Worm (Caenorhabditis elegans): ENCODE results near the gene srw-108.

Gene srw-108

DNA sequence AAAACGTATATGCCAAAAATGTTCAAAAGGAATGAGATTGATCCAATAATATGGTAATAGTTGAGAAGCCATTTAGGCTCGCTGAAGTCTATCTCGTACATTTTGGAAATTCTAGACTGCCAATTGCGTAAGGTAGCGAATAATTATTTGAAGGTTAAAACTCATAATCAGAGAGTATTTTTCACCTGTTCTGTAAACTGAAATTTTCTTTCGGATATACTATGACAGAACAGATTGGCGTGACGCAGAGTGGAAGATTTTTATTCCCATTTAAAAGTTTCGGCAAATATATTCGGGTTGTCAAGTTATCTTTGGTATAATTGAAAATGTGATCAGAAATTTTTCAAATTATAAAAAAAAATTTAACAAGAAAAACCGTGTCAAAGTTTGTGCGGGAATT lies 40.4 kb downstream of the srw-108 start, which contains the start of gene sri-72:
Gene sri-72 (minus strand): TSS at position 101 of the 400 bp plus-strand sequence.
- no peak for TF ChIP-seq unc-62 (GFP tag; optimal IDR thresholded peaks at IDR 0.05)

DNA sequence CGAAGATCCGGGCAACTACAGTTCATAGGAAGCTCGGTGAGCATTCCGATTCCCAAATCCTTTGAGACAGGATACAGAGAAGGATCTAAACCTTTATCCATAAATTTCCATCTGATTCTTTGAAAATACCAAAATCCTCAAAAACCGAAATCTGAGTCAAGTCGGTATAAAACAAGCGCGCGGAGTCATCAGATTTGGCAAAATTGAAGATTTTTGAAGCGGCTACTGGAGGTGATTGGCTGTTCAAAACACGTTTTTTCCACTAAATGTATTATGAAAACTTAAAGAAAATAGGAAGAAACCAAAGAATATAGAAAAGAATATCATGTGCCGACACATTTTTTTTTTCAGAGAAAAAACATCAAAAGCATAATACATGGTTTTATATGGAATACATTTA lies 46.9 kb downstream of the srw-108 start, which contains the start of gene C14C6.13:
Gene C14C6.13 (minus strand): TSS at position 101 of the 400 bp plus-strand sequence.
- TF ChIP-seq unc-62 (GFP tag; optimal IDR thresholded peaks at IDR 0.05): no peak

DNA sequence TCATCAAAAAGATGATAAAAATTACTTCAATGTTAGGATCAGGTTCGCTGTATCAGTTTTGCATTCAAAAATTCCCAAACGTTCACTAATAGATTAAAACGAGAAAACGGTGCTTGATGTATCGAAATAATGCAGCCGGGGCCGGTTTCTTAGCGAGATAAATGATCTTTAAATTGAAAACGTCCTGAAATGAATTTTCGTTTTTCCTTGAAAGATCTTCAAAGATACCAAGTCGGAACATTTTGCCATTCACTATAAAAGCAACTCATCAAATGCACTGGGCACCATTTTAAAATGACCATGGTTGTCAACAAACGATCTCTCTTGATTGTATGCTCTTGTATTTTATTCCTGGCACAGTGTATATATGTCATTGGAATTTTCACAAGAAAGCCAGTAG lies 48.4 kb downstream of the srw-108 start, which contains the start of gene K06H6.5:
Gene K06H6.5 (plus strand): TSS at position 301 of the 400 bp plus-strand sequence.
- no peak for TF ChIP-seq unc-62 (GFP tag; optimal IDR thresholded peaks at IDR 0.05)

DNA sequence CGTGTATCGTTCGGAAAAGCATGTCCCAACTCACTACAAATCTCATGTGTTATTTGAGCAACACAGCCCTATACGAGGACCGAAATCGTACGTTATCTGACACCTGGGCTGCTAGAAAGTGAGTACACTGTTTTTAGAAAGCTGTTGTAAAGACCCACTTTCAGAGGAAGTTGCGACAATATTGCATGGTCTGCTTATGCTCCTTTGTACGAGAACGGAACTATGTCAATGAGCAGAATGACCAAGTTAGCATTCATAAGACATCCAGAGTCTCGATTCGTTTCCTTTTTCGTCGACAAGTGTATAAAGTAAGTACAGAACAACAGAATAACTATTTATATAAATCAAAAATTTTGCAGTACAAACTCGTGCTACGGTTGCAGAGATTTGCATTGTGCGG lies 49.2 kb downstream of the srw-108 start:
- no peak for TF ChIP-seq unc-62 (GFP tag; optimal IDR thresholded peaks at IDR 0.05)

Measured in whole organism, dauer.